Worm (Caenorhabditis elegans) whole organism, L4 larva: ENCODE measurements around the gene lido-8.

Experiments
- R02D3.7 ChIP-seq: fragments of 150-350 bp; sonication (generic microtip); optimal IDR thresholded peaks from 3 replicates; lab custom pipeline; 2014; ENCODE audit warnings: missing biosample characterization, missing genetic modification characterization
- ama-1 ChIP-seq: fragments of 150-350 bp; optimal IDR thresholded peaks from 2 replicates; lab custom pipeline; 2014; ENCODE audit warnings: inconsistent platforms, mixed read lengths
- dpl-1 ChIP-seq: fragments of 150-350 bp; optimal IDR thresholded peaks from 2 replicates; lab custom pipeline; 2014; ENCODE audit warnings: missing biosample characterization, missing genetic modification reagents, missing genetic modification characterization
- fkh-10 ChIP-seq: fragments of 150-350 bp; optimal IDR thresholded peaks from 2 replicates; lab custom pipeline; 2014; ENCODE audit warnings: missing biosample characterization, missing genetic modification reagents, missing genetic modification characterization
- mep-1 ChIP-seq: fragments of 150-350 bp; sonication (generic microtip); optimal IDR thresholded peaks from 3 replicates; lab custom pipeline; 2014; ENCODE audit warnings: missing biosample characterization, missing genetic modification characterization
- nhr-11 ChIP-seq: fragments of 150-350 bp; optimal IDR thresholded peaks from 2 replicates; lab custom pipeline; 2014; ENCODE audit warnings: missing biosample characterization, missing genetic modification characterization
- nhr-237 ChIP-seq: sonication (generic microtip); optimal IDR thresholded peaks from 2 replicates; lab custom pipeline; 2017; ENCODE audit warnings: missing biosample characterization, missing genetic modification characterization
- nhr-76 ChIP-seq: fragments of 150-350 bp; optimal IDR thresholded peaks from 2 replicates; lab custom pipeline; 2014; ENCODE audit warnings: missing biosample characterization, missing genetic modification characterization
- snpc-4 ChIP-seq: fragments of 150-350 bp; optimal IDR thresholded peaks from 2 replicates; lab custom pipeline; 2014; ENCODE audit warnings: missing biosample characterization, missing genetic modification characterization
- unc-62 ChIP-seq, 3 experiments: fragments of 150-350 bp in 1 of 3; sonication (generic microtip); optimal IDR thresholded peaks in 2 of 3; peaks in 1 of 3; 1 replicate in 1 of 3; 2 replicates in 2 of 3; lab custom pipeline; 2014 to 2017; ENCODE audit warnings: missing biosample characterization in 3 of 3, missing genetic modification characterization in 3 of 3, missing genetic modification reagents in 3 of 3, missing genotype in 1 of 3

DNA sequence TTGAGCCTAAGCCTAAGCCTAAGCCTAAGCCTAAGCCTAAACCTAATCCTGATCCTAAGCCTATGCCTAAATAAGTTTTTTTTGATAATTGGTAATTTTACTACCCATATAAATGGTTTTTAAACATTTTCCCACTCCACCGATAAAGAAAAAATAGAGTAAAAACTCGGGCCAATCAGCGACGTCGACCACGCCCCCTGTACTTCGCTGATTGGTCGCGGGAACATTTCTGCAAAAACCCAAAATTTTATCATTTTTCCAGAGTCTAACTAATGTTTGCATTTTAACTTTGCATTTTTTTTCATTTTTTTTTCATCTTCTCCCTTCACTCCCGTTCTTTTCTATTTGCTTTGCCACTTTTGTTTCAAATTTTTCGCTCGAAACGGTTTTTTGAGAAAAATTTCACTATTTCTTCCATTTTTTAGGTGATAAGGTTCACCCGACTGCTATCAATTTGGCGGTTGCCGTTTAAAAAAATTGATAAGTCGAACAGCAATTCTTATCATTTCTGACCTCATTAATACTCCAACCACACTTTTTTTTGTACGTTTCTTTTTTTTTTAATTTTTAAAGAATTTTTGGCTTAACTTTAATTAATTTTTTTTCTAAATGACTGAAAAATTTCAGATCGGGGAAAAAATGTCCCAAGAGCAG is 17.5 kb downstream of the lido-8 start, which contains the start of gene C41H7.2:
- TF ChIP-seq snpc-4 (no peak), fkh-10 (GFP tag; lab: Kevin White, UChicago) (no peak), unc-62 (GFP tag; optimal IDR thresholded peaks at IDR 0.05 in 1 of 2; lab: Kevin White, UChicago) (no peak), unc-62 (tag; optimal IDR thresholded peaks at IDR 0.05; lab: Kevin White, UChicago) (no peak), R02D3.7 (no peak), nhr-76 (no peak), ama-1 (no peak), dpl-1 (GFP tag; lab: Kevin White, UChicago) (no peak), nhr-11 (tag; lab: Kevin White, UChicago) (no peak), nhr-237 (no peak), mep-1 (tag; lab: Kevin White, UChicago) (no peak)
